Worm (Caenorhabditis elegans): ENCODE measurements around the gene kup-1.

The kup-1 gene

DNA sequence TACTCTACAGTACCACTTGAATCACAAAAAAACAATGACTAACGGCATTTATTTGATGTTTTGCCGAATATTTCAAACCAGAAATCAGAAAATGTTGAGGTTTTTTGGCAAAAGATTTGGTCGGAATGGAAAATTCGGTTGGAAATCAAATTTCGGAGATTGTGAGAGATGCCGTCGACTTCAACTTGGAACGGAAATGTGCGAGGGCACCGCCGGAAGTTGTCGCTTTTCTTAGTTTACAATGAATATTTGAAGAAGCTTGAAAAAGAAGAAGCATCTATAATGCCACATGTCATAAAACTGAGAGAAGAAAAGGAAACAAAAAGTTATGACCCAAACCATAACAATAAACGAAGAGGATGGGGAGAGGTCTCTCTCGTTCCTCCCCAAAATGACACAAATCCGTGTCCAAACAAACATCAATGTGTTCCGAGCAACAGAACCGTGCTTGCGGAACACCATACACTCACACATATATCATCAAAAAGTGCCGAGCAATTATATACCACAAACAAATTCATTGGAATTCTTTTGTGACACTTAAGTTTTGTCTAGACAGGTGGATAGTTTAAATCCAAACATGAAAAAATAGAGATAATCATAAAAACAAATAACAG, 50.1 kb downstream of the kup-1 start:
- TF ChIP-seq nhr-76 (tag; optimal IDR thresholded peaks at IDR 0.05) (no peak), ceh-28 (tag; optimal IDR thresholded peaks at IDR 0.05) (no peak), dve-1 (tag; optimal IDR thresholded peaks at IDR 0.05; ENCODE audit: insufficient read depth) (peak; percentile 17), dmd-8 (GFP tag; IDR thresholded peaks at IDR 0.05) (0 out of 2 replicates have a peak, but pooled peaks have one; percentile 22), jun-1 (tag; optimal IDR thresholded peaks at IDR 0.05) (no peak), nhr-77 (tag; optimal IDR thresholded peaks at IDR 0.05) (no peak), T26A8.4 (GFP tag; IDR thresholded peaks at IDR 0.05) (peak; percentile 51; the same call in 1 of the 2 replicates), nhr-10 (tag; optimal IDR thresholded peaks at IDR 0.05) (no peak), sdz-12 (GFP tag; optimal IDR thresholded peaks at IDR 0.05) (no peak), spr-3 (GFP tag; optimal IDR thresholded peaks at IDR 0.05) (no peak), cey-2 (tag; optimal IDR thresholded peaks at IDR 0.05; ENCODE audit: borderline replicate concordance, insufficient read depth) (no peak), daf-19 (GFP tag; conservative IDR thresholded peaks at IDR 0.05) (no peak), ceh-82 (tag; optimal IDR thresholded peaks at IDR 0.05) (no peak), mes-2 (tag; optimal IDR thresholded peaks at IDR 0.05; ENCODE audit: poor library complexity, severe bottlenecking) (peak; percentile 27), tag-97 (GFP tag; IDR thresholded peaks at IDR 0.05) (no peak), daf-8 (GFP tag; IDR thresholded peaks at IDR 0.05) (no peak), lin-38 (GFP tag; IDR thresholded peaks at IDR 0.05) (peak; percentile 44), lsy-2 (tag; optimal IDR thresholded peaks at IDR 0.05) (no peak), ama-1 (optimal IDR thresholded peaks at IDR 0.05) (peak; percentile 76), fkh-10 (GFP tag; optimal IDR thresholded peaks at IDR 0.05) (peak; percentile 52), lin-1 (GFP tag; IDR thresholded peaks at IDR 0.05) (no peak), ceh-44 (GFP tag; IDR thresholded peaks at IDR 0.05) (no peak), ctbp-1 (GFP tag; IDR thresholded peaks at IDR 0.05) (peak; percentile 65; the same call in 1 of the 2 replicates), T20F7.1 (GFP tag; optimal IDR thresholded peaks at IDR 0.05) (no peak), tra-1 (GFP tag; IDR thresholded peaks at IDR 0.05) (no peak), rbr-2 (tag; optimal IDR thresholded peaks at IDR 0.05) (no peak), arid-1 (GFP tag; conservative IDR thresholded peaks at IDR 0.05) (0 out of 2 replicates have a peak, but pooled peaks have one; percentile 27), dmd-6 (GFP tag; IDR thresholded peaks at IDR 0.05) (no peak), nhr-102 (tag; optimal IDR thresholded peaks at IDR 0.05) (peak; percentile 22), unc-62 (GFP tag; optimal IDR thresholded peaks at IDR 0.05 in 1 of 2) (peak in 1 of 2 experiments; percentile 61), unc-62 (tag; optimal IDR thresholded peaks at IDR 0.05) (no peak), lin-29 (GFP tag; IDR thresholded peaks at IDR 0.05) (no peak)

ce11 chrV:11989861-11990260, 50.8 kb downstream of the kup-1 start:
- TF ChIP-seq lsy-2 (tag; optimal IDR thresholded peaks at IDR 0.05) (peak in 1 of 2 experiments; percentile 43), dve-1 (tag; optimal IDR thresholded peaks at IDR 0.05; ENCODE audit: insufficient read depth) (peak; percentile 50), ztf-7 (tag; optimal IDR thresholded peaks at IDR 0.05) (no peak), set-16 (GFP tag; IDR thresholded peaks at IDR 0.05) (no peak), nhr-42 (GFP tag; IDR thresholded peaks at IDR 0.05) (no peak), mes-2 (tag; optimal IDR thresholded peaks at IDR 0.05; ENCODE audit: poor library complexity, severe bottlenecking) (no peak), nhr-6 (tag; optimal IDR thresholded peaks at IDR 0.05) (peak; percentile 81), pha-4 (GFP tag; IDR thresholded peaks at IDR 0.05) (no peak), pha-4 (tag; optimal IDR thresholded peaks at IDR 0.05) (no peak), lin-29 (GFP tag; IDR thresholded peaks at IDR 0.05) (no peak), unc-130 (GFP tag; optimal IDR thresholded peaks at IDR 0.05) (no peak), aha-1 (tag) (no peak)
